Worm (Caenorhabditis elegans): Measurements from ENCODE around the gene F40H3.2.

DNA sequence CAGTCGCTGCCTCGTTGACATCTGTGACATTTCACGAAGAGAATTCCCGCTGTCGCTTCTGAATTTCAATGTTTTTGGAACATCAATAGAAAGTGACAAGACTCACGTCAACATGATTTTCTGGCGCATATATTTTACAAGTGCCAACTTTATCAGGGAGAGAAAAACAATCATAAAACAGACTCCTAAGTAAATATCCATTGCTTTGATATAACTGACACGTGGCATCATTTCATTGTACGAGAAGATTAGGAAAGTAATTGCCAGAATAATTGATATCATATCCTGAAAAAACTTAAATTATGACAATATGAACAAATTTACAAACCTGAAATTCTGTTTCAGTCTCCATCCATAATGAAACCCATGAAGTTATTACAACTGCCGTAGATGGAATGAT lies 15.3 kb upstream of the F40H3.2 start:
- no peak for TF ChIP-seq pha-4 (tag; optimal IDR thresholded peaks at IDR 0.05)
- no peak for TF ChIP-seq snpc-4 (tag; optimal IDR thresholded peaks at IDR 0.05)
- TF ChIP-seq blmp-1 (tag; optimal IDR thresholded peaks at IDR 0.05) = no peak
- no peak for TF ChIP-seq lsy-2 (tag; optimal IDR thresholded peaks at IDR 0.05)
- TF ChIP-seq sptf-1 (tag; optimal IDR thresholded peaks at IDR 0.05) = no peak
- TF ChIP-seq nhr-76 (tag; optimal IDR thresholded peaks at IDR 0.05) = no peak
- no peak for TF ChIP-seq hlh-1 (tag; optimal IDR thresholded peaks at IDR 0.05)
- no peak for TF ChIP-seq unc-62 (GFP tag; optimal IDR thresholded peaks at IDR 0.05)
- TF ChIP-seq lin-32 (GFP tag; optimal IDR thresholded peaks at IDR 0.05) = no peak
- no peak for TF ChIP-seq unc-39 (tag; optimal IDR thresholded peaks at IDR 0.05)
- no peak for TF ChIP-seq tbx-8 (GFP tag; optimal IDR thresholded peaks at IDR 0.05)
